Worm (Caenorhabditis elegans) whole organism, L1 larva: ENCODE measurements around the gene T01D1.5.

Experiments used
- C16A3.4 ChIP-seq: fragments of 150-350 bp; optimal IDR thresholded peaks from 2 replicates; lab custom pipeline; 2014; ENCODE audit warnings: missing biosample characterization, missing genetic modification characterization
- alr-1 ChIP-seq: fragments of 200-800 bp; sonication (Bioruptor generic); optimal IDR thresholded peaks from 2 replicates; lab custom pipeline; 2018; ENCODE audit warnings: borderline replicate concordance, mild to moderate bottlenecking, missing genetic modification characterization, missing compliant biosample characterization
- egl-27 ChIP-seq, 2 experiments: fragments of 150-350 bp in 1 of 2; sonication (generic microtip); optimal IDR thresholded peaks; 3 replicates each; lab custom pipeline; 2017 to 2018; ENCODE audit warnings: missing biosample characterization in 2 of 2, missing genetic modification characterization in 2 of 2, missing genetic modification reagents in 2 of 2
- elt-2 ChIP-seq: sonication (generic microtip); optimal IDR thresholded peaks from 2 replicates; lab custom pipeline; 2016; ENCODE audit warnings: missing genetic modification characterization, mild to moderate bottlenecking, inconsistent platforms, missing compliant biosample characterization, missing genetic modification reagents
- elt-3 ChIP-seq, 6 experiments: fragments of 150-350 bp in 1 of 6; sonication (generic microtip); optimal IDR thresholded peaks; 2 replicates each; lab custom pipeline; 2017 to 2018; ENCODE audit warnings: missing biosample characterization in 6 of 6, missing genetic modification characterization in 6 of 6, inconsistent platforms in 1 of 6
- hlh-4 ChIP-seq: sonication (generic microtip); optimal IDR thresholded peaks from 2 replicates; lab custom pipeline; 2016; ENCODE audit warnings: mild to moderate bottlenecking, missing genetic modification characterization, missing compliant biosample characterization
- lin-14 ChIP-seq: fragments of 200-800 bp; sonication (Bioruptor generic); optimal IDR thresholded peaks from 2 replicates; lab custom pipeline; 2018; ENCODE audit warnings: mild to moderate bottlenecking, missing genetic modification characterization, moderate library complexity, missing compliant biosample characterization
- lin-35 ChIP-seq, 2 experiments: fragments of 150-350 bp; optimal IDR thresholded peaks; 2 replicates each; lab custom pipeline; 2014; ENCODE audit warnings: missing biosample characterization in 2 of 2, missing genetic modification characterization in 2 of 2, missing genetic modification reagents in 2 of 2
- lin-39 ChIP-seq: fragments of 150-350 bp; optimal IDR thresholded peaks from 2 replicates; lab custom pipeline; 2014; ENCODE audit warnings: missing biosample characterization, missing genetic modification reagents, missing genetic modification characterization
- lsy-2 ChIP-seq, 2 experiments: fragments of 150-350 bp; optimal IDR thresholded peaks; 2 replicates each; lab custom pipeline; 2014; ENCODE audit warnings: missing biosample characterization in 2 of 2, missing genetic modification characterization in 2 of 2
- nhr-237 ChIP-seq: fragments of 150-350 bp; optimal IDR thresholded peaks from 2 replicates; lab custom pipeline; 2014; ENCODE audit warnings: missing biosample characterization, missing genetic modification characterization
- pag-3 ChIP-seq: sonication (generic microtip); optimal IDR thresholded peaks from 2 replicates; lab custom pipeline; 2017; ENCODE audit warnings: missing genetic modification characterization, mild to moderate bottlenecking, missing compliant biosample characterization, antibody characterized with exemption, borderline replicate concordance; ENCODE audit not compliant: insufficient read depth
- snpc-4 ChIP-seq: fragments of 150-350 bp; optimal IDR thresholded peaks from 2 replicates; lab custom pipeline; 2014; ENCODE audit warnings: missing biosample characterization, missing genetic modification characterization

- no peak for TF ChIP-seq nhr-237 (tag; lab: Kevin White, UChicago)
- TF ChIP-seq hlh-4, result no peak
- no peak for TF ChIP-seq alr-1 (tag; lab: Kevin White, UChicago)
- TF ChIP-seq pag-3 (tag; lab: Kevin White, UChicago), result no peak
- TF ChIP-seq elt-2 (tag; lab: Kevin White, UChicago), result no peak
- TF ChIP-seq C16A3.4 (tag; lab: Kevin White, UChicago), result no peak
- no peak for TF ChIP-seq snpc-4 (tag; lab: Kevin White, UChicago)
- no peak for TF ChIP-seq elt-3 (tag; optimal IDR thresholded peaks at IDR 0.05; lab: Kevin White, UChicago)
- no peak for TF ChIP-seq lin-35 (GFP tag; optimal IDR thresholded peaks at IDR 0.05; lab: Kevin White, UChicago)
- TF ChIP-seq lin-14, result no peak
- no peak for TF ChIP-seq lin-39 (tag; lab: Kevin White, UChicago)
- TF ChIP-seq lsy-2 (tag; optimal IDR thresholded peaks at IDR 0.05; lab: Kevin White, UChicago), result no peak
- TF ChIP-seq egl-27 (tag; optimal IDR thresholded peaks at IDR 0.05; lab: Kevin White, UChicago), result no peak
Measured at ce11 chrII:237721-238120, 48.9 kb upstream of the T01D1.5 start, which contains the start of gene laat-1.
